Worm (Caenorhabditis elegans) whole organism, mixed stage, embryonic: ENCODE measurements around the gene col-87.

Experiments
- blmp-1 ChIP-seq: fragments of 150-350 bp; optimal IDR thresholded peaks from 2 replicates; lab custom pipeline; 2014; ENCODE audit warnings: missing biosample characterization, missing genetic modification characterization
- ceh-39 ChIP-seq: fragments of 150-350 bp; optimal IDR thresholded peaks from 2 replicates; lab custom pipeline; 2014; ENCODE audit warnings: missing biosample characterization, missing genetic modification characterization
- ceh-43 ChIP-seq: fragments of 200-800 bp; sonication (Bioruptor generic); optimal IDR thresholded peaks from 2 replicates; lab custom pipeline; 2018; ENCODE audit warnings: mild to moderate bottlenecking, missing genetic modification characterization, moderate library complexity, missing compliant biosample characterization
- ceh-83 ChIP-seq: fragments of 200-800 bp; sonication (Bioruptor generic); optimal IDR thresholded peaks from 2 replicates; lab custom pipeline; 2018; ENCODE audit warnings: mild to moderate bottlenecking, missing genetic modification characterization, missing compliant biosample characterization
- drap-1 ChIP-seq: fragments of 200-800 bp; sonication (Bioruptor generic); optimal IDR thresholded peaks from 3 replicates; lab custom pipeline; 2018; ENCODE audit warnings: mild to moderate bottlenecking, missing genetic modification characterization, missing compliant biosample characterization
- elt-1 ChIP-seq: sonication (generic microtip); optimal IDR thresholded peaks from 2 replicates; lab custom pipeline; 2017; ENCODE audit warnings: missing genetic modification characterization, mild to moderate bottlenecking, missing compliant biosample characterization, antibody characterized with exemption, moderate library complexity, borderline replicate concordance; ENCODE audit not compliant: insufficient read depth
- elt-3 ChIP-seq: fragments of 150-350 bp; optimal IDR thresholded peaks from 2 replicates; lab custom pipeline; 2014; ENCODE audit warnings: missing biosample characterization, missing genetic modification characterization
- flh-1 ChIP-seq: fragments of 200-800 bp; sonication (Bioruptor generic); optimal IDR thresholded peaks from 2 replicates; lab custom pipeline; 2018; ENCODE audit warnings: mild to moderate bottlenecking, missing genetic modification characterization, moderate library complexity, missing compliant biosample characterization
- ham-2 ChIP-seq: fragments of 200-800 bp; sonication (Bioruptor generic); optimal IDR thresholded peaks from 2 replicates; lab custom pipeline; 2018; ENCODE audit warnings: mild to moderate bottlenecking, missing genetic modification characterization, missing compliant biosample characterization
- hlh-1 ChIP-seq: fragments of 150-350 bp; optimal IDR thresholded peaks from 2 replicates; lab custom pipeline; 2014; ENCODE audit warnings: missing biosample characterization, missing genetic modification reagents, missing genetic modification characterization
- lin-13 ChIP-seq: fragments of 150-350 bp; optimal IDR thresholded peaks from 2 replicates; lab custom pipeline; 2014; ENCODE audit warnings: missing biosample characterization, missing genetic modification characterization
- lin-32 ChIP-seq: fragments of 200-800 bp; sonication (Bioruptor generic); optimal IDR thresholded peaks from 2 replicates; lab custom pipeline; 2018; ENCODE audit warnings: mild to moderate bottlenecking, missing genetic modification characterization, missing compliant biosample characterization
- lsy-2 ChIP-seq: fragments of 150-350 bp; optimal IDR thresholded peaks from 2 replicates; lab custom pipeline; 2014; ENCODE audit warnings: missing biosample characterization, missing genetic modification characterization
- mab-5 ChIP-seq: fragments of 150-350 bp; optimal IDR thresholded peaks from 2 replicates; lab custom pipeline; 2014; ENCODE audit warnings: missing biosample characterization, missing genetic modification characterization
- mep-1 ChIP-seq: fragments of 150-350 bp; optimal IDR thresholded peaks from 2 replicates; lab custom pipeline; 2017; ENCODE audit warnings: missing biosample characterization, missing genetic modification reagents, missing genetic modification characterization, inconsistent platforms
- nhr-12 ChIP-seq: fragments of 150-350 bp; optimal IDR thresholded peaks from 2 replicates; lab custom pipeline; 2014; ENCODE audit warnings: missing biosample characterization, missing genetic modification characterization
- nhr-2 ChIP-seq: fragments of 150-350 bp; optimal IDR thresholded peaks from 2 replicates; lab custom pipeline; 2014; ENCODE audit warnings: missing biosample characterization, missing genetic modification characterization
- nhr-237 ChIP-seq: fragments of 150-350 bp; optimal IDR thresholded peaks from 2 replicates; lab custom pipeline; 2014; ENCODE audit warnings: missing biosample characterization, missing genetic modification characterization
- nhr-28 ChIP-seq: fragments of 150-350 bp; optimal IDR thresholded peaks from 2 replicates; lab custom pipeline; 2014; ENCODE audit warnings: missing biosample characterization, missing genetic modification characterization
- pha-4 ChIP-seq: fragments of 150-350 bp; optimal IDR thresholded peaks from 2 replicates; lab custom pipeline; 2018; ENCODE audit warnings: missing biosample characterization, missing genetic modification reagents, missing genetic modification characterization
- sem-2 ChIP-seq: fragments of 200-800 bp; sonication (Bioruptor generic); optimal IDR thresholded peaks from 2 replicates; lab custom pipeline; 2018; ENCODE audit warnings: mild to moderate bottlenecking, missing genetic modification characterization, missing compliant biosample characterization
- snpc-4 ChIP-seq: fragments of 150-350 bp; optimal IDR thresholded peaks from 2 replicates; lab custom pipeline; 2014; ENCODE audit warnings: missing biosample characterization, missing genetic modification characterization
- tbx-8 ChIP-seq: fragments of 200-800 bp; sonication (Bioruptor generic); optimal IDR thresholded peaks from 2 replicates; lab custom pipeline; 2018; ENCODE audit warnings: mild to moderate bottlenecking, missing genetic modification characterization, moderate library complexity, missing compliant biosample characterization
- unc-120 ChIP-seq: sonication (generic microtip); optimal IDR thresholded peaks from 2 replicates; lab custom pipeline; 2017; ENCODE audit warnings: missing genetic modification characterization, missing compliant biosample characterization; ENCODE audit not compliant: poor library complexity, severe bottlenecking
- unc-39 ChIP-seq: fragments of 150-350 bp; optimal IDR thresholded peaks from 2 replicates; lab custom pipeline; 2014; ENCODE audit warnings: missing biosample characterization, missing genetic modification characterization
- unc-62 ChIP-seq: fragments of 150-350 bp; optimal IDR thresholded peaks from 2 replicates; lab custom pipeline; 2014; ENCODE audit warnings: missing biosample characterization, missing genetic modification reagents, missing genetic modification characterization
- zip-8 ChIP-seq: fragments of 150-350 bp; optimal IDR thresholded peaks from 2 replicates; lab custom pipeline; 2014; ENCODE audit warnings: missing biosample characterization, missing genetic modification characterization
- ztf-11 ChIP-seq: fragments of 150-350 bp; optimal IDR thresholded peaks from 2 replicates; lab custom pipeline; 2014; ENCODE audit warnings: missing biosample characterization, missing genetic modification characterization

col-87 gene

DNA sequence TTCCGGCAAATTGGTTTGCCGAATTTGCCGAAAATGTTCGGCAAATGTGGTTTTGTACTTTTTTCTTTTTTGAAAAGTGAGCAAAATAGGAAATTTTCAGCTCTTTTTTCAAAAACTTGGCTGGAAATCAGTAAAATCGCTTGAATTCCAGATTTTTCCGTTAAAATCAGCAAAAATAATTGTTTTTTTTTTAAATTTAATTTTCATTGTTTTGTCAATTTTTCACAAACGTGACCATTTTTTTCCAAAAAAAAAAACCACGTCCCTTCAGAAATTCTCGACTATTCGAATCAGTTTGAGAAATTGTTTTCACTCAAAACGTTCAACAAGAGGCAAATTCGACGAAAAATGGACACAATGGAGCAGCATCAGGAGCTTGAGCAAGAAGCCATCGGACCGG lies 43.0 kb upstream of the col-87 start, which contains the start of gene K09E4.1:
Gene K09E4.1 (plus strand): TSS at position 301 of the 400 bp plus-strand sequence.
- no peak for TF ChIP-seq lin-13 (tag; lab: Kevin White, UChicago)
- TF ChIP-seq nhr-2 (tag; lab: Kevin White, UChicago): no peak
- TF ChIP-seq ceh-43 (GFP tag; lab: Kevin White, UChicago): no peak
- no peak for TF ChIP-seq tbx-8
- TF ChIP-seq unc-62 (GFP tag; lab: Kevin White, UChicago): no peak
- no peak for TF ChIP-seq hlh-1 (tag; lab: Kevin White, UChicago)
- no peak for TF ChIP-seq elt-3 (tag; lab: Kevin White, UChicago)
- no peak for TF ChIP-seq nhr-28
- no peak for TF ChIP-seq elt-1 (tag; lab: Kevin White, UChicago)
- TF ChIP-seq sem-2: no peak
- TF ChIP-seq, all 35 proteins: peak for 0

DNA sequence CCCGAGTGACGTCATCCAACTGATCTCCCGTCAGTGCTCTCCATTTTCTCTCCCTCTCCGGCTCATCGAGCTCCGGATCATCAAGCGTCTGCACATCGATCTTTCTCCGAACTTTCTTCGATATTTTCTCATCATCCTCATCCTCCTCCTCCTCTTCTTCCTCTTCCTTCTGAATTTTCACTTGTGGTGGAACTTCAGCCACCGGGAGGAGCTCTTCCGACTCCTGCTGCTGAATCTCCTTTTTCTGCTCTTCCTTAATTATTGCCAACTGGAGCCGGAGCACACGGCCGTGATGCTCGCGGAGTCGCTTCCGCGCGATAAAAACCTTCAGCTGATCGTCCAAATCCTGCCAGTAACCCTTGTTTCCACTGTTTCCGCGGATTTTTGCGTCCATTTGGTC lies 41.8 kb upstream of the col-87 start:
- TF ChIP-seq sem-2: no peak
- no peak for TF ChIP-seq ceh-39 (tag; lab: Kevin White, UChicago)
- no peak for TF ChIP-seq flh-1 (GFP tag; lab: Kevin White, UChicago)
- no peak for TF ChIP-seq snpc-4 (tag; lab: Kevin White, UChicago)
- no peak for TF ChIP-seq ham-2 (GFP tag; lab: Kevin White, UChicago)
- no peak for TF ChIP-seq ceh-83 (GFP tag; lab: Kevin White, UChicago)
- TF ChIP-seq lin-32 (GFP tag; lab: Kevin White, UChicago): no peak
- TF ChIP-seq lsy-2 (tag; lab: Kevin White, UChicago): no peak
- no peak for TF ChIP-seq drap-1 (GFP tag; lab: Kevin White, UChicago)
- no peak for TF ChIP-seq mab-5 (tag; lab: Kevin White, UChicago)

DNA sequence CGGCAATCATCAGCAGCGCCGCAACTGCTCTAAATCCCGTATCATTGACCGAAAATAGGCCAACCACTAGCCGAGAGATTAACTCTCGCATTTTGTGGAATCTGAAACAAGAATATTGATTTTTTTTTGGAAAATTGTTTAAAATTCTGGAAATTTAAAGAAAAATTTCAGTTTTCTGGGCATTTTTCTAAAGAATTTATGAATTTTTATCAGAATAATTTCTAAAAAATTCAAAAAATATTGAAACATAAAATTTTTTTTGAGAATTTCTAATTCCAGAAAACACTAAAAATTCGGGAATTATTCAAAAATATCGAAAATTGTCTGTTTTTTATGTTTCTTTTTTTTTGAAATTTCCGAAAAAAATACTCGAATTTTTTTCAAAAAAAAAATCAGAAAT lies 38.2 kb upstream of the col-87 start, which contains the start of gene algn-3:
Gene algn-3 (minus strand): TSS at position 101 of the 400 bp plus-strand sequence.
- TF ChIP-seq hlh-1 (tag; lab: Kevin White, UChicago) (no peak), elt-3 (tag; lab: Kevin White, UChicago) (no peak), lin-13 (tag; lab: Kevin White, UChicago) (no peak), lsy-2 (tag; lab: Kevin White, UChicago) (no peak), lin-32 (GFP tag; lab: Kevin White, UChicago) (no peak), ceh-39 (tag; lab: Kevin White, UChicago) (no peak), nhr-28 (no peak), unc-62 (GFP tag; lab: Kevin White, UChicago) (no peak), tbx-8 (no peak), unc-120 (tag; lab: Kevin White, UChicago) (no peak), ham-2 (GFP tag; lab: Kevin White, UChicago) (no peak), nhr-12 (tag; lab: Kevin White, UChicago) (no peak), mep-1 (tag; lab: Kevin White, UChicago) (no peak)

DNA sequence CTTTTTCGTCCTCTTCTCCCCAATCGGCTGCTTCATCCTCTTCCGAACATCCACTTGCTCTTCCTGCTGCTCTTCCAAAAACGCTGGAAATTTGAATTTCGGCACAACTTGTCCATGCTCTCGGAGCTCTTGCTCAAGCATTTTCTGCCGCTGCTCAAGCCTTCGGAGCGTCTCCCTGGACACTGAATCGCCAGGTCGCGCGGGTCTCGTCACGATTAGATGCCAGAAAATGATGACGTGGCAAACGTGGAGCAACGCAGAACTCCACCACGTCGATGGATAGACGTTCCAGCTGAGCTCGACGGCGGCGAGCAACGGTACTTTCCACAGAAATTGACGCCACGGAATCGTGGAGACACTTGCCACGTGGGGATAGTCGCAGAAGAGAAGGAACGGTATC lies 34.7 kb upstream of the col-87 start:
- TF ChIP-seq lsy-2 (tag; lab: Kevin White, UChicago): no peak
- TF ChIP-seq zip-8 (tag; lab: Kevin White, UChicago): no peak
- TF ChIP-seq mab-5 (tag; lab: Kevin White, UChicago): no peak
- TF ChIP-seq tbx-8: no peak
- TF ChIP-seq blmp-1 (tag; lab: Kevin White, UChicago): no peak
- no peak for TF ChIP-seq ham-2 (GFP tag; lab: Kevin White, UChicago)
- no peak for TF ChIP-seq ztf-11 (tag; lab: Kevin White, UChicago)
- TF ChIP-seq unc-39 (tag; lab: Kevin White, UChicago): no peak
- TF ChIP-seq, all 35 proteins: peak for 0

DNA sequence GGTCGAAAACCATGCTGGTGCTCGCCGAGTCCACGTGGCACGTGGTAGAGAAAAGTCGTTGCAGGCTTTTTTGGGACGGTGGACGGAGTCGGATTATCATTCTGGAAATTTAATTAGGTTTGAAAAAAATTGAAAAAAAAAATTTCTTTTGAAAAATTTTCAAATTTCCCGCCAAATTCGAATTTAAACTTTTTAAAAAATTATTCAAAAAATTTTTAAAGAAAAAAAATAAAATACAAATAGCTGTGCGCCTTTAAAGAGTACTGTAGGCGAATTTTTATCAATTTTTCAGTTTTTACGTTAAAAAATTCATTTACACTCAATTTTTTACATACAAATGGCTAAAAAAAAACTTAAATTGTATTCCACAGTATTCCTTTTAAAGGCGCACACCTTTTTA lies 32.4 kb upstream of the col-87 start, which contains the start of gene K09E4.3:
Gene K09E4.3 (minus strand): TSS at position 101 of the 400 bp plus-strand sequence.
- TF ChIP-seq nhr-237 (no peak), ceh-39 (tag; lab: Kevin White, UChicago) (no peak), mab-5 (tag; lab: Kevin White, UChicago) (no peak), lin-32 (GFP tag; lab: Kevin White, UChicago) (no peak), unc-120 (tag; lab: Kevin White, UChicago) (no peak), ceh-83 (GFP tag; lab: Kevin White, UChicago) (no peak)
- TF ChIP-seq, all 35 proteins: peak for 0

DNA sequence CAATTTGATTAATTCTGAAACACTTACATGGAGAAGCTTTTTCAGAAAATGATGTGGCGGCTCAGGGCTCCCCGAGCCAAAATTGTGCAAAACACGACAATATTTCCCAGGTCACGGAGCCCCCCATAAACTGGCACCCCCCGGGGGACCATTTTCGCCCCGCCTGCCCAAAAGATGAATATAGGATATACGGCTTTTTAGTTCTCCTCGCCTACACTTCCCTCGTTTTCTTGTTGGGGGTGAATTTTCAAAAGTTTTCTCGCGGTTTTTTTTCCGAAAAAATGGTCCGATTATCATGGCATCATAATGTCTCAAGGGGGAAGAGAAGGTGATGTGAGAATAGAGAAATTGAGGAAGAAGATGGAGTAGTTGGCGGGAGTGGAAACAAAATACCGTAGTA lies 27.6 kb upstream of the col-87 start, which contains the start of gene K09E4.4:
Gene K09E4.4 (minus strand): TSS at position 101 of the 400 bp plus-strand sequence.
- no peak for TF ChIP-seq pha-4 (tag; lab: Kevin White, UChicago)
- TF ChIP-seq snpc-4 (tag; lab: Kevin White, UChicago): no peak
- no peak for TF ChIP-seq mab-5 (tag; lab: Kevin White, UChicago)
- no peak for TF ChIP-seq elt-3 (tag; lab: Kevin White, UChicago)
- TF ChIP-seq mep-1 (tag; lab: Kevin White, UChicago): no peak
- no peak for TF ChIP-seq flh-1 (GFP tag; lab: Kevin White, UChicago)
- TF ChIP-seq unc-39 (tag; lab: Kevin White, UChicago): no peak
